Fruit fly (Drosophila melanogaster) whole organism, embryonic: ENCODE results near the gene CG8128.
A peak's percentile ranks its signal among the peaks of the same experiment; 100 is the strongest.

Experiments
- Awh ChIP-seq: fragments of 200-800 bp; sonication (Bioruptor generic); IDR thresholded peaks from 2 replicates; pipeline ENCODE4, ENCODE4 v1.3.6; 2022; ENCODE audit warnings: missing biosample characterization, missing genetic modification characterization
- CG10431 ChIP-seq: fragments of 200-800 bp; sonication (Bioruptor generic); optimal IDR thresholded peaks from 3 replicates; lab custom pipeline; 2018; ENCODE audit warnings: missing biosample characterization, mild to moderate bottlenecking, missing genetic modification characterization
- CG10979 ChIP-seq: fragments of 200-800 bp; sonication (Bioruptor generic); optimal IDR thresholded peaks from 2 replicates; lab custom pipeline; 2018; ENCODE audit warnings: missing biosample characterization, mild to moderate bottlenecking, missing genetic modification characterization, moderate library complexity
- CG11247 ChIP-seq: fragments of 200-800 bp; sonication (Bioruptor generic); IDR thresholded peaks from 2 replicates; pipeline ENCODE4 v1.3.6; 2022; ENCODE audit warnings: missing biosample characterization, missing genetic modification characterization
- CG11723 ChIP-seq: fragments of 200-800 bp; sonication (Bioruptor generic); optimal IDR thresholded peaks from 2 replicates; lab custom pipeline; 2017; ENCODE audit warnings: missing biosample characterization, mild to moderate bottlenecking, missing genetic modification characterization
- CG12299 ChIP-seq: fragments of 200-800 bp; sonication (Bioruptor generic); optimal IDR thresholded peaks from 2 replicates; lab custom pipeline; 2018; ENCODE audit warnings: missing biosample characterization, mild to moderate bottlenecking, missing genetic modification characterization
- CG15269 ChIP-seq: fragments of 200-800 bp; sonication (Bioruptor generic); optimal IDR thresholded peaks from 2 replicates; lab custom pipeline; 2018; ENCODE audit warnings: missing biosample characterization, mild to moderate bottlenecking, missing genetic modification characterization, moderate library complexity
- CG1602 ChIP-seq: fragments of 200-800 bp; sonication (Bioruptor generic); optimal IDR thresholded peaks from 3 replicates; lab custom pipeline; 2016; ENCODE audit warnings: missing biosample characterization, missing genetic modification characterization
- CG17359 ChIP-seq: fragments of 200-800 bp; sonication (Bioruptor generic); optimal IDR thresholded peaks from 3 replicates; lab custom pipeline; 2018; ENCODE audit warnings: missing biosample characterization, mild to moderate bottlenecking, missing genetic modification characterization, moderate library complexity
- CG17361 ChIP-seq: fragments of 200-800 bp; sonication (Bioruptor generic); IDR thresholded peaks from 3 replicates; pipeline ENCODE4 v1.3.6; 2022; ENCODE audit warnings: missing biosample characterization, missing genetic modification characterization
- CG17912 ChIP-seq: fragments of 200-800 bp; sonication (Bioruptor generic); optimal IDR thresholded peaks from 2 replicates; lab custom pipeline; 2018; ENCODE audit warnings: missing biosample characterization, mild to moderate bottlenecking, missing genetic modification characterization
- CG18011 ChIP-seq: fragments of 200-800 bp; sonication (Bioruptor generic); optimal IDR thresholded peaks from 2 replicates; lab custom pipeline; 2017; ENCODE audit warnings: missing biosample characterization, missing genetic modification characterization, mild to moderate bottlenecking, moderate library complexity, missing genotype
- CG2116 ChIP-seq: fragments of 200-800 bp; sonication (Bioruptor generic); optimal IDR thresholded peaks from 3 replicates; lab custom pipeline; 2018; ENCODE audit warnings: missing biosample characterization, mild to moderate bottlenecking, missing genetic modification characterization
- CG31388 ChIP-seq: fragments of 200-800 bp; sonication (Bioruptor generic); optimal IDR thresholded peaks from 2 replicates; lab custom pipeline; 2016; ENCODE audit warnings: missing biosample characterization, missing genetic modification characterization
- CG3407 ChIP-seq: fragments of 200-800 bp; sonication (Bioruptor generic); optimal IDR thresholded peaks from 2 replicates; lab custom pipeline; 2018; ENCODE audit warnings: missing biosample characterization, mild to moderate bottlenecking, missing genetic modification characterization
- CG3847 ChIP-seq: fragments of 200-800 bp; sonication (Bioruptor generic); IDR thresholded peaks from 2 replicates; pipeline ENCODE4 v1.3.6; 2022; ENCODE audit warnings: missing biosample characterization, missing genetic modification characterization
- CG43689 ChIP-seq: fragments of 200-800 bp; sonication (Bioruptor generic); IDR thresholded peaks from 2 replicates; pipeline ENCODE4 v1.3.6; 2022; ENCODE audit warnings: missing biosample characterization, missing genetic modification characterization
- CG5180 ChIP-seq: fragments of 200-800 bp; sonication (Bioruptor generic); optimal IDR thresholded peaks from 3 replicates; lab custom pipeline; 2017; ENCODE audit warnings: missing biosample characterization, missing genetic modification characterization, mild to moderate bottlenecking, moderate library complexity, missing genetic modification reagents
- CG7928 ChIP-seq: fragments of 200-800 bp; sonication (Bioruptor generic); optimal IDR thresholded peaks from 2 replicates; lab custom pipeline; 2017; ENCODE audit warnings: missing biosample characterization, mild to moderate bottlenecking, missing genetic modification characterization
- CG9215 ChIP-seq: fragments of 200-800 bp; sonication (Bioruptor generic); IDR thresholded peaks from 2 replicates; pipeline ENCODE4 v1.3.6; 2022; ENCODE audit warnings: missing biosample characterization, missing genetic modification characterization
- CG9437 ChIP-seq: fragments of 200-800 bp; sonication (Bioruptor generic); optimal IDR thresholded peaks from 2 replicates; lab custom pipeline; 2018; ENCODE audit warnings: missing biosample characterization, mild to moderate bottlenecking, missing genetic modification characterization
- CoRest ChIP-seq: fragments of 200-800 bp; sonication (Bioruptor generic); optimal IDR thresholded peaks from 3 replicates; lab custom pipeline; 2018; ENCODE audit warnings: missing biosample characterization, mild to moderate bottlenecking, missing genetic modification characterization, moderate library complexity
- Dad ChIP-seq: fragments of 200-800 bp; sonication (Bioruptor generic); optimal IDR thresholded peaks from 3 replicates; lab custom pipeline; 2016; ENCODE audit warnings: missing biosample characterization, missing genetic modification characterization
- Dip3 ChIP-seq: fragments of 200-800 bp; sonication (Bioruptor generic); optimal IDR thresholded peaks from 3 replicates; lab custom pipeline; 2016; ENCODE audit warnings: missing biosample characterization, missing genetic modification characterization
- Gsc ChIP-seq: fragments of 200-800 bp; sonication (Bioruptor generic); IDR thresholded peaks from 2 replicates; pipeline ENCODE4 v1.3.6; 2022; ENCODE audit warnings: missing biosample characterization, missing genetic modification characterization
- Hand ChIP-seq: fragments of 200-800 bp; sonication (Bioruptor generic); optimal IDR thresholded peaks from 2 replicates; lab custom pipeline; 2017; ENCODE audit warnings: mild to moderate bottlenecking, missing biosample characterization, missing genetic modification reagents, missing genetic modification characterization
- Hr3 ChIP-seq: fragments of 200-800 bp; sonication (Bioruptor generic); optimal IDR thresholded peaks from 3 replicates; lab custom pipeline; 2016; ENCODE audit warnings: missing biosample characterization, missing genetic modification characterization
- Hr51 ChIP-seq, 2 experiments: fragments of 200-800 bp; sonication (Bioruptor generic); optimal IDR thresholded peaks; 2 replicates in 1 of 2; 3 replicates in 1 of 2; lab custom pipeline; 2016 to 2018; ENCODE audit warnings: missing biosample characterization in 2 of 2, missing genetic modification characterization in 2 of 2, mild to moderate bottlenecking in 1 of 2, moderate library complexity in 1 of 2
- Lhr ChIP-seq: fragments of 200-800 bp; sonication (Bioruptor generic); optimal IDR thresholded peaks from 3 replicates; lab custom pipeline; 2017; ENCODE audit warnings: mild to moderate bottlenecking, missing biosample characterization, missing genetic modification reagents, missing genetic modification characterization
- NC2α ChIP-seq: fragments of 200-800 bp; sonication (Bioruptor generic); optimal IDR thresholded peaks from 2 replicates; lab custom pipeline; 2016; ENCODE audit warnings: missing biosample characterization, missing genetic modification characterization
- PHDP ChIP-seq: fragments of 200-800 bp; sonication (Bioruptor generic); optimal IDR thresholded peaks from 3 replicates; lab custom pipeline; 2018; ENCODE audit warnings: missing biosample characterization, mild to moderate bottlenecking, missing genetic modification characterization, moderate library complexity
- Six4 ChIP-seq: fragments of 200-800 bp; sonication (Bioruptor generic); optimal IDR thresholded peaks from 2 replicates; lab custom pipeline; 2016; ENCODE audit warnings: missing biosample characterization, missing genetic modification characterization
- btn ChIP-seq: fragments of 200-800 bp; sonication (Bioruptor generic); optimal IDR thresholded peaks from 2 replicates; lab custom pipeline; 2016; ENCODE audit warnings: missing biosample characterization, missing genetic modification characterization
- chif ChIP-seq, 2 experiments: fragments of 200-800 bp; sonication (Bioruptor generic); optimal IDR thresholded peaks; 3 replicates each; lab custom pipeline; 2016; ENCODE audit warnings: missing biosample characterization in 2 of 2, missing genetic modification characterization in 2 of 2
- ewg ChIP-seq: fragments of 200-800 bp; sonication (Bioruptor generic); optimal IDR thresholded peaks from 3 replicates; lab custom pipeline; 2017; ENCODE audit warnings: mild to moderate bottlenecking, missing biosample characterization, missing genetic modification reagents, missing genetic modification characterization
- gcm ChIP-seq: fragments of 200-800 bp; sonication (Bioruptor generic); optimal IDR thresholded peaks from 2 replicates; lab custom pipeline; 2019; ENCODE audit warnings: missing biosample characterization, mild to moderate bottlenecking, missing genetic modification characterization, moderate library complexity
- hbn ChIP-seq: fragments of 200-800 bp; sonication (Bioruptor generic); IDR thresholded peaks from 2 replicates; pipeline ENCODE4 v1.3.6; 2022; ENCODE audit warnings: missing biosample characterization, missing genetic modification characterization; ENCODE audit not compliant: partially characterized antibody
- klu ChIP-seq: fragments of 200-800 bp; sonication (Bioruptor generic); IDR thresholded peaks from 2 replicates; pipeline ENCODE4 v1.3.6; 2022; ENCODE audit warnings: missing biosample characterization, missing genetic modification characterization
- lmd ChIP-seq: fragments of 200-800 bp; sonication (Bioruptor generic); IDR thresholded peaks from 2 replicates; pipeline ENCODE4 v1.3.6; 2022; ENCODE audit warnings: missing biosample characterization, missing genetic modification characterization
- mirr ChIP-seq: fragments of 200-800 bp; sonication (Bioruptor generic); optimal IDR thresholded peaks from 3 replicates; lab custom pipeline; 2018; ENCODE audit warnings: missing biosample characterization, mild to moderate bottlenecking, missing genetic modification characterization
- nau ChIP-seq: fragments of 200-800 bp; sonication (Bioruptor generic); optimal IDR thresholded peaks from 3 replicates; lab custom pipeline; 2017; ENCODE audit warnings: missing biosample characterization, mild to moderate bottlenecking, missing genetic modification characterization, missing genetic modification reagents
- odd ChIP-seq: fragments of 200-800 bp; sonication (Bioruptor generic); optimal IDR thresholded peaks from 2 replicates; lab custom pipeline; 2017; ENCODE audit warnings: missing biosample characterization, mild to moderate bottlenecking, missing genetic modification characterization
- org-1 ChIP-seq: fragments of 200-800 bp; sonication (Bioruptor generic); optimal IDR thresholded peaks from 2 replicates; lab custom pipeline; 2017; ENCODE audit warnings: missing biosample characterization, missing genetic modification characterization
- pros ChIP-seq: fragments of 200-800 bp; sonication (Bioruptor generic); optimal IDR thresholded peaks from 3 replicates; lab custom pipeline; 2019; ENCODE audit warnings: missing biosample characterization, mild to moderate bottlenecking, missing genetic modification characterization, moderate library complexity
- ro ChIP-seq: fragments of 200-800 bp; sonication (Bioruptor generic); IDR thresholded peaks from 2 replicates; pipeline ENCODE4 v1.3.6; 2022; ENCODE audit warnings: missing biosample characterization, missing genetic modification characterization
- scrt ChIP-seq: fragments of 200-800 bp; sonication (Bioruptor generic); optimal IDR thresholded peaks from 2 replicates; lab custom pipeline; 2018; ENCODE audit warnings: missing biosample characterization, mild to moderate bottlenecking, missing genetic modification characterization, moderate library complexity
- slou ChIP-seq: fragments of 200-800 bp; sonication (Bioruptor generic); optimal IDR thresholded peaks from 3 replicates; lab custom pipeline; 2016; ENCODE audit warnings: missing biosample characterization, missing genetic modification characterization
- tap ChIP-seq: fragments of 200-800 bp; optimal IDR thresholded peaks from 3 replicates; lab custom pipeline; 2019; ENCODE audit warnings: missing biosample characterization, mild to moderate bottlenecking, missing genetic modification characterization, moderate library complexity
- trh ChIP-seq: fragments of 200-800 bp; sonication (Bioruptor generic); optimal IDR thresholded peaks from 2 replicates; lab custom pipeline; 2016; ENCODE audit warnings: missing biosample characterization, missing genetic modification characterization
- vvl ChIP-seq: fragments of 200-800 bp; sonication (Bioruptor generic); IDR thresholded peaks from 2 replicates; pipeline ENCODE4 v1.3.6; 2022; ENCODE audit warnings: missing biosample characterization, missing genetic modification characterization

The CG8128 gene

DNA sequence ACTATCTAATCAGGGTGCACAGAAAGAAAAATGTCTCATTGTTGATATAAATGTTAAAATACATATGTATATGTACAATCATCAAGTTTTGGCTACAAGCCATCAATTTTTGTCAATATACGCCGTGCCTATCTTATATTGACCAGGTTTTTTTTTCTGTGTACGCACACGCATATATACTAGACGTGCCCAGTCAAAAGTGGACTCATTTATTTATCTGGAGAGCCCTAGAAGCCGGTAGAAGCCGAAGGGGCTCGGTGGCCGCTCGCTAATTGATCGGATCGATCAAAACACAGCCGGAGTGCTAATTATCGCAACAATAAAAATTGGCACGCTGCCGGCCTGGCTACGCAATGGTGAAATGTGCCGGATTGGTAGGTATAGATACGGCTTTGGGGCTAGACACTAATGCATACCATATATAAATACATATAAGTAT, 43.0 kb downstream of the CG8128 start (continued):
- TF ChIP-seq Lhr (GFP tag; lab: Kevin White, UChicago) = no peak
- TF ChIP-seq CG10431 (GFP tag; lab: Kevin White, UChicago) = no peak
- peak; percentile 15 for TF ChIP-seq CG7928 (GFP tag; lab: Kevin White, UChicago)
- TF ChIP-seq ro = no peak
- no peak for TF ChIP-seq CG5180 (GFP tag; lab: Kevin White, UChicago)
- no peak for TF ChIP-seq CG3407 (GFP tag; lab: Kevin White, UChicago)
- TF ChIP-seq CG9437 (GFP tag; lab: Kevin White, UChicago) = no peak
- TF ChIP-seq btn (GFP tag; lab: Kevin White, UChicago) = no peak
- peak; percentile 31 for TF ChIP-seq Dad (GFP tag; lab: Kevin White, UChicago)
- TF ChIP-seq odd = peak; percentile 62
- TF ChIP-seq CG1602 (GFP tag; lab: Kevin White, UChicago) = peak; percentile 59
- peak; percentile 71; the same call in 1 of the 2 replicates for TF ChIP-seq lmd (GFP tag; lab: Robert Waterston, UW)
- TF ChIP-seq Gsc (GFP tag; lab: Robert Waterston, UW) = 0 out of 2 replicates have a peak, but pooled peaks have one; percentile 30
- no peak for TF ChIP-seq NC2α (GFP tag; lab: Kevin White, UChicago)
- peak; percentile 32 for TF ChIP-seq CG12299 (tag; lab: Kevin White, UChicago)
- no peak for TF ChIP-seq nau
- TF ChIP-seq CG17361 = peak; percentile 59
- peak; percentile 45 for TF ChIP-seq gcm (GFP tag; lab: Kevin White, UChicago)
- TF ChIP-seq tap (tag; lab: Kevin White, UChicago) = no peak
- TF ChIP-seq CG3847 = peak; percentile 78
- peak; percentile 57 for TF ChIP-seq Dip3 (GFP tag; lab: Kevin White, UChicago)
- peak; percentile 59 for TF ChIP-seq CG43689 (GFP tag; lab: Robert Waterston, UW)
- peak; percentile 41 for TF ChIP-seq Hr3
- TF ChIP-seq trh (GFP tag; lab: Kevin White, UChicago) = peak; percentile 23
- peak; percentile 80 for TF ChIP-seq CG15269 (tag; lab: Kevin White, UChicago)
- peak; percentile 63 for TF ChIP-seq Awh (GFP tag; lab: Robert Waterston, UW)
- TF ChIP-seq pros (GFP tag; lab: Kevin White, UChicago) = no peak
- TF ChIP-seq PHDP (tag; lab: Kevin White, UChicago) = peak; percentile 77
- TF ChIP-seq slou (GFP tag; lab: Kevin White, UChicago) = peak; percentile 9
- TF ChIP-seq CG31388 (GFP tag; lab: Kevin White, UChicago) = no peak
- peak; percentile 74 for TF ChIP-seq scrt
- TF ChIP-seq Six4 (GFP tag; lab: Kevin White, UChicago) = peak; percentile 31
- TF ChIP-seq hbn = no peak
- TF ChIP-seq vvl (GFP tag; lab: Robert Waterston, UW) = peak; percentile 84
- TF ChIP-seq CG10979 (tag; lab: Kevin White, UChicago) = peak; percentile 50
- no peak for TF ChIP-seq CG11723 (GFP tag; lab: Kevin White, UChicago)
- peak; percentile 53 for TF ChIP-seq org-1 (GFP tag; lab: Kevin White, UChicago)
- TF ChIP-seq klu (GFP tag; lab: Robert Waterston, UW) = peak; percentile 33; the same call in 1 of the 2 replicates
- TF ChIP-seq mirr = peak; percentile 77
- TF ChIP-seq CG9215 = peak; percentile 71
- TF ChIP-seq CoRest = peak; percentile 71
- TF ChIP-seq CG18011 (GFP tag; lab: Kevin White, UChicago) = peak; percentile 48
- peak; percentile 79 for TF ChIP-seq CG17359 (tag; lab: Kevin White, UChicago)
- TF ChIP-seq chif (GFP tag; optimal IDR thresholded peaks at IDR 0.05; lab: Kevin White, UChicago) = peak in 1 of 2 experiments; percentile 40
- TF ChIP-seq CG2116 = peak; percentile 26
- TF ChIP-seq CG17912 (GFP tag; lab: Kevin White, UChicago) = no peak
- TF ChIP-seq Hr51 (GFP tag; optimal IDR thresholded peaks at IDR 0.05; lab: Kevin White, UChicago) = peak; percentile 46 to 72
- peak; percentile 76 for TF ChIP-seq Hand (GFP tag; lab: Kevin White, UChicago)
- peak; percentile 64 for TF ChIP-seq CG11247 (GFP tag; lab: Robert Waterston, UW)
- peak; percentile 33 for TF ChIP-seq ewg
